Worm (Caenorhabditis elegans) whole organism, young adult: ENCODE measurements around the gene F22B5.5.

ENCODE experiments used
- B0035.1 ChIP-seq: sonication (generic microtip); optimal IDR thresholded peaks from 2 replicates; lab custom pipeline; 2016; ENCODE audit warnings: missing genetic modification characterization, mild to moderate bottlenecking, missing compliant biosample characterization, missing genotype, missing genetic modification reagents
- F49E8.2 ChIP-seq: sonication (generic microtip); optimal IDR thresholded peaks from 3 replicates; lab custom pipeline; 2017; ENCODE audit warnings: missing genetic modification characterization, mild to moderate bottlenecking, missing compliant biosample characterization, antibody characterized with exemption, moderate library complexity; ENCODE audit not compliant: insufficient read depth
- F55B11.4 ChIP-seq: sonication (generic microtip); optimal IDR thresholded peaks from 2 replicates; lab custom pipeline; 2016; ENCODE audit warnings: missing compliant biosample characterization, missing genetic modification characterization, borderline replicate concordance; ENCODE audit not compliant: insufficient read depth
- K11D2.4 ChIP-seq: fragments of 200-800 bp; sonication (Bioruptor generic); IDR thresholded peaks from 2 replicates; pipeline ENCODE4 v1.3.6; 2022; ENCODE audit warnings: missing genetic modification reagents, missing genetic modification characterization, missing compliant biosample characterization
- ama-1 ChIP-seq, 3 experiments: fragments of 150-350 bp in 1 of 3; sonication (generic microtip) in 2 of 3; optimal IDR thresholded peaks; 2 replicates each; lab custom pipeline; 2014 to 2018; ENCODE audit warnings: missing biosample characterization in 2 of 3, missing genetic modification characterization in 2 of 3, missing genetic modification reagents in 2 of 3
- ceh-40 ChIP-seq: fragments of 200-800 bp; sonication (Bioruptor generic); IDR thresholded peaks from 2 replicates; pipeline ENCODE4 v1.3.6; 2022; ENCODE audit warnings: missing genetic modification characterization, missing compliant biosample characterization
- egl-44 ChIP-seq: fragments of 200-800 bp; sonication (Bioruptor generic); IDR thresholded peaks from 2 replicates; pipeline ENCODE4 v1.3.6; 2022; ENCODE audit warnings: missing genetic modification reagents, missing genetic modification characterization, missing compliant biosample characterization
- lag-1 ChIP-seq: fragments of 200-800 bp; sonication (Bioruptor generic); IDR thresholded peaks from 2 replicates; pipeline ENCODE4 v1.3.6; 2022; ENCODE audit warnings: missing genetic modification reagents, missing genetic modification characterization, missing compliant biosample characterization
- madf-3 ChIP-seq: fragments of 200-800 bp; sonication (Bioruptor generic); IDR thresholded peaks from 2 replicates; pipeline ENCODE4 v1.3.6; 2022; ENCODE audit warnings: missing genetic modification reagents, missing genetic modification characterization, missing compliant biosample characterization
- repo-1 ChIP-seq: sonication (generic microtip); optimal IDR thresholded peaks from 2 replicates; lab custom pipeline; 2017; ENCODE audit warnings: mild to moderate bottlenecking, missing genetic modification characterization, missing compliant biosample characterization
- somi-1 ChIP-seq: fragments of 200-800 bp; sonication (Bioruptor generic); optimal IDR thresholded peaks from 2 replicates; lab custom pipeline; 2018; ENCODE audit warnings: mild to moderate bottlenecking, missing genetic modification characterization, missing compliant biosample characterization
- ztf-18 ChIP-seq: sonication (generic microtip); optimal IDR thresholded peaks from 2 replicates; lab custom pipeline; 2016; ENCODE audit warnings: missing genotype, mild to moderate bottlenecking, missing genetic modification characterization, missing compliant biosample characterization

DNA sequence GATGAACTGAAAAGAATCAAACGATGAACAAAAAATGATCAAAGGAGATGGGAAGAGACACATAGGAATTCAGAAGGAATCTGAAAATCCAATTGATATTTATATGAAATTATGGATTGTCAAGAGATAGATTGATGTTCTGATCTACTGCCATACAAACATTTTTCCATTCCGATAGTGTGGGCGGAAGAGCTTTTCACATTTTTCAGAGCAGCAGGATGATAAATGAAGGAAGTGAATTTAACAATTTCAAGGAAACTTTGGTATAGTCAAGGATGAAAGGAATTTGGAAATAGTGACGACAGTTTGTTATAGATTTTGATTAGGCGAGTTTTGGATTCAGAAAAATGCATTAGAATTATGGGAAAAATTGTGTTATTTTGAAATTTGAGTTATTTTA is 49.1 kb downstream of the F22B5.5 start, which contains the start of gene ubc-24:
- TF ChIP-seq lag-1 (GFP tag; lab: Robert Waterston, UW) (no peak), ama-1 (optimal IDR thresholded peaks at IDR 0.05; lab: Kevin White, UChicago) (no peak), ama-1 (GFP tag; optimal IDR thresholded peaks at IDR 0.05; lab: Kevin White, UChicago) (no peak), B0035.1 (tag; lab: Kevin White, UChicago) (no peak), K11D2.4 (GFP tag; lab: Robert Waterston, UW) (no peak), F49E8.2 (tag; lab: Kevin White, UChicago) (no peak), somi-1 (GFP tag; lab: Kevin White, UChicago) (no peak), F55B11.4 (no peak), madf-3 (no peak), egl-44 (GFP tag; lab: Robert Waterston, UW) (no peak), ztf-18 (tag; lab: Kevin White, UChicago) (no peak), ceh-40 (no peak), repo-1 (tag; lab: Kevin White, UChicago) (no peak)
